Fruit fly (Drosophila melanogaster) whole organism, embryonic: ENCODE measurements around the gene CG43675.
A peak's percentile ranks its signal among the peaks of the same experiment; 100 is the strongest.

Experiments
- CG10565 ChIP-seq: fragments of 200-800 bp; sonication (Bioruptor generic); optimal IDR thresholded peaks from 3 replicates; lab custom pipeline; 2016; ENCODE audit warnings: missing biosample characterization, mild to moderate bottlenecking, missing genetic modification characterization
- CG11456 ChIP-seq: fragments of 200-800 bp; sonication (Bioruptor generic); IDR thresholded peaks from 3 replicates; pipeline ENCODE4 v1.3.6; 2022; ENCODE audit warnings: missing biosample characterization, missing genetic modification characterization
- CG11560 ChIP-seq: fragments of 200-800 bp; sonication (Bioruptor generic); IDR thresholded peaks from 3 replicates; pipeline ENCODE4 v1.3.6; 2022; ENCODE audit warnings: missing biosample characterization, missing genetic modification characterization
- CG12155 ChIP-seq: fragments of 200-800 bp; sonication (Bioruptor generic); optimal IDR thresholded peaks from 3 replicates; lab custom pipeline; 2016; ENCODE audit warnings: missing biosample characterization, missing genetic modification characterization
- CG14014 ChIP-seq: fragments of 200-800 bp; sonication (Bioruptor generic); IDR thresholded peaks from 2 replicates; pipeline ENCODE4 v1.3.6; 2022; ENCODE audit warnings: missing biosample characterization, missing genetic modification characterization
- CG14667 ChIP-seq: fragments of 200-800 bp; sonication (Bioruptor generic); IDR thresholded peaks from 2 replicates; pipeline ENCODE4 v1.3.6; 2022; ENCODE audit warnings: missing biosample characterization, missing genetic modification characterization
- CG14860 ChIP-seq: fragments of 200-800 bp; sonication (Bioruptor generic); IDR thresholded peaks from 3 replicates; pipeline ENCODE4 v1.3.6; 2022; ENCODE audit warnings: missing biosample characterization, missing genetic modification characterization; ENCODE audit not compliant: partially characterized antibody
- CG15269 ChIP-seq: fragments of 200-800 bp; sonication (Bioruptor generic); optimal IDR thresholded peaks from 2 replicates; lab custom pipeline; 2018; ENCODE audit warnings: missing biosample characterization, mild to moderate bottlenecking, missing genetic modification characterization, moderate library complexity
- CG16779 ChIP-seq: fragments of 200-800 bp; sonication (Bioruptor generic); IDR thresholded peaks from 2 replicates; pipeline ENCODE4 v1.3.6; 2022; ENCODE audit warnings: missing biosample characterization, missing genetic modification characterization
- CG16863 ChIP-seq: fragments of 200-800 bp; sonication (Bioruptor generic); optimal IDR thresholded peaks from 3 replicates; lab custom pipeline; 2016; ENCODE audit warnings: missing biosample characterization, missing genetic modification characterization
- CG1832 ChIP-seq: fragments of 200-800 bp; sonication (Bioruptor generic); optimal IDR thresholded peaks from 2 replicates; lab custom pipeline; 2017; ENCODE audit warnings: missing biosample characterization, mild to moderate bottlenecking, missing genetic modification characterization, inconsistent platforms
- CG18764 ChIP-seq: fragments of 200-800 bp; sonication (Bioruptor generic); optimal IDR thresholded peaks from 3 replicates; lab custom pipeline; 2016; ENCODE audit warnings: missing biosample characterization, missing genetic modification characterization
- CG2712 ChIP-seq: fragments of 200-800 bp; optimal IDR thresholded peaks from 3 replicates; lab custom pipeline; 2019; ENCODE audit warnings: missing biosample characterization, mild to moderate bottlenecking, missing genetic modification characterization, moderate library complexity
- CG34422 ChIP-seq: fragments of 200-800 bp; sonication (Bioruptor generic); IDR thresholded peaks from 3 replicates; pipeline ENCODE4 v1.3.6; 2022; ENCODE audit warnings: missing biosample characterization, missing genetic modification characterization
- CG3838 ChIP-seq: fragments of 200-800 bp; sonication (Bioruptor generic); optimal IDR thresholded peaks from 3 replicates; lab custom pipeline; 2016; ENCODE audit warnings: missing biosample characterization, missing genetic modification characterization
- CG42726 ChIP-seq: fragments of 200-800 bp; sonication (Bioruptor generic); IDR thresholded peaks from 2 replicates; pipeline ENCODE4 v1.3.6; 2022; ENCODE audit warnings: missing biosample characterization, missing genetic modification characterization; ENCODE audit not compliant: partially characterized antibody
- CG4328 ChIP-seq: fragments of 200-800 bp; sonication (Bioruptor generic); optimal IDR thresholded peaks from 3 replicates; lab custom pipeline; 2017; ENCODE audit warnings: missing biosample characterization, missing genetic modification reagents, missing genetic modification characterization
- CG5245 ChIP-seq: fragments of 200-800 bp; sonication (Bioruptor generic); optimal IDR thresholded peaks from 3 replicates; lab custom pipeline; 2016; ENCODE audit warnings: missing biosample characterization, missing genetic modification characterization
- CG8924 ChIP-seq: fragments of 200-800 bp; optimal IDR thresholded peaks from 3 replicates; lab custom pipeline; 2019; ENCODE audit warnings: missing biosample characterization, mild to moderate bottlenecking, missing genetic modification characterization, moderate library complexity
- CG9727 ChIP-seq: fragments of 200-800 bp; sonication (Bioruptor generic); optimal IDR thresholded peaks from 3 replicates; lab custom pipeline; 2017; ENCODE audit warnings: missing biosample characterization, mild to moderate bottlenecking, missing genetic modification characterization
- E2f1 ChIP-seq: fragments of 200-800 bp; sonication (Bioruptor generic); IDR thresholded peaks from 2 replicates; pipeline ENCODE4 v1.3.6; 2022; ENCODE audit warnings: missing biosample characterization, missing genetic modification characterization
- GATAe ChIP-seq: fragments of 200-800 bp; sonication (Bioruptor generic); conservative IDR thresholded peaks from 2 replicates; pipeline ENCODE4 v1.3.6; 2022; ENCODE audit warnings: missing biosample characterization, missing genetic modification characterization
- Hr78 ChIP-seq, 2 experiments: fragments of 200-800 bp in 1 of 2; fragments of >200 bp in 1 of 2; sonication (Bioruptor generic) in 1 of 2; optimal IDR thresholded peaks; 2 replicates each; lab custom pipeline; 2017 to 2019; ENCODE audit warnings: missing biosample characterization in 2 of 2, missing genetic modification characterization in 2 of 2, mild to moderate bottlenecking in 1 of 2, moderate library complexity in 1 of 2
- Max ChIP-seq: fragments of 200-800 bp; sonication (Bioruptor generic); optimal IDR thresholded peaks from 2 replicates; lab custom pipeline; 2016; ENCODE audit warnings: missing biosample characterization, mild to moderate bottlenecking, missing genetic modification characterization
- NfI ChIP-seq: fragments of 200-800 bp; sonication (Bioruptor generic); optimal IDR thresholded peaks from 3 replicates; lab custom pipeline; 2018; ENCODE audit warnings: missing biosample characterization, mild to moderate bottlenecking, missing genetic modification characterization, moderate library complexity
- Oli ChIP-seq: fragments of 200-800 bp; sonication (Bioruptor generic); optimal IDR thresholded peaks from 2 replicates; lab custom pipeline; 2018; ENCODE audit warnings: missing biosample characterization, mild to moderate bottlenecking, missing genetic modification characterization, moderate library complexity
- Rfx ChIP-seq: fragments of 200-800 bp; sonication (Bioruptor generic); IDR thresholded peaks from 2 replicates; pipeline ENCODE4 v1.3.6; 2022; ENCODE audit warnings: missing biosample characterization, missing genetic modification characterization
- Spps ChIP-seq: fragments of 200-800 bp; sonication (Bioruptor generic); optimal IDR thresholded peaks from 2 replicates; lab custom pipeline; 2018; ENCODE audit warnings: missing biosample characterization, mild to moderate bottlenecking, missing genetic modification characterization
- Sry-β ChIP-seq: fragments of 200-800 bp; sonication (Bioruptor generic); optimal IDR thresholded peaks from 2 replicates; lab custom pipeline; 2018; ENCODE audit warnings: missing biosample characterization, mild to moderate bottlenecking, missing genetic modification characterization, moderate library complexity
- Taf1 ChIP-seq: fragments of 200-800 bp; sonication (Bioruptor generic); IDR thresholded peaks from 2 replicates; pipeline ENCODE4 v1.3.6; 2022; ENCODE audit warnings: missing biosample characterization, missing genetic modification characterization
- ab ChIP-seq: fragments of 200-800 bp; sonication (Bioruptor generic); optimal IDR thresholded peaks from 2 replicates; lab custom pipeline; 2016; ENCODE audit warnings: missing biosample characterization, missing genetic modification characterization
- croc ChIP-seq: fragments of 200-800 bp; sonication (Bioruptor generic); conservative IDR thresholded peaks from 3 replicates; pipeline ENCODE4 v1.3.6; 2022; ENCODE audit warnings: missing biosample characterization, missing genetic modification characterization
- crp ChIP-seq, 2 experiments: fragments of 200-800 bp; sonication (Bioruptor generic); optimal IDR thresholded peaks; 2 replicates in 1 of 2; 3 replicates in 1 of 2; lab custom pipeline; 2017; ENCODE audit warnings: missing biosample characterization in 2 of 2, missing genetic modification characterization in 2 of 2, mild to moderate bottlenecking in 1 of 2, moderate library complexity in 1 of 2
- disco-r ChIP-seq: fragments of 200-800 bp; sonication (Bioruptor generic); optimal IDR thresholded peaks from 2 replicates; lab custom pipeline; 2016; ENCODE audit warnings: missing biosample characterization, missing genetic modification characterization
- her ChIP-seq: fragments of 200-800 bp; sonication (Bioruptor generic); optimal IDR thresholded peaks from 2 replicates; lab custom pipeline; 2016; ENCODE audit warnings: missing biosample characterization, missing genetic modification characterization
- hth ChIP-seq: fragments of >200 bp; optimal IDR thresholded peaks from 2 replicates; lab custom pipeline; 2017; ENCODE audit warnings: inconsistent platforms
- ind ChIP-seq: fragments of 200-800 bp; sonication (Bioruptor generic); optimal IDR thresholded peaks from 3 replicates; lab custom pipeline; 2016; ENCODE audit warnings: missing biosample characterization, missing genetic modification characterization
- inv ChIP-seq: fragments of 200-800 bp; sonication (Bioruptor generic); IDR thresholded peaks from 2 replicates; pipeline ENCODE4 v1.3.6; 2022; ENCODE audit warnings: missing biosample characterization, missing genetic modification characterization; ENCODE audit not compliant: partially characterized antibody
- kah ChIP-seq: fragments of 200-800 bp; sonication (Bioruptor generic); optimal IDR thresholded peaks from 2 replicates; lab custom pipeline; 2018; ENCODE audit warnings: missing biosample characterization, mild to moderate bottlenecking, missing genetic modification characterization
- knrl ChIP-seq: fragments of 200-800 bp; sonication (Bioruptor generic); IDR thresholded peaks from 3 replicates; pipeline ENCODE4 v1.3.6; 2022; ENCODE audit warnings: missing biosample characterization, missing genetic modification characterization; ENCODE audit not compliant: partially characterized antibody
- lola ChIP-seq, 3 experiments: fragments of >200 bp in 2 of 3; fragments of 200-800 bp in 1 of 3; sonication (Bioruptor generic) in 1 of 3; optimal IDR thresholded peaks; 2 replicates each; lab custom pipeline; 2017 to 2019; ENCODE audit warnings: missing biosample characterization in 3 of 3, missing genetic modification characterization in 3 of 3, mild to moderate bottlenecking in 1 of 3, moderate library complexity in 1 of 3
- nerfin-1 ChIP-seq: fragments of 200-800 bp; sonication (Bioruptor generic); optimal IDR thresholded peaks from 3 replicates; lab custom pipeline; 2019; ENCODE audit warnings: missing biosample characterization, mild to moderate bottlenecking, missing genetic modification characterization, moderate library complexity
- org-1 ChIP-seq: fragments of 200-800 bp; sonication (Bioruptor generic); optimal IDR thresholded peaks from 2 replicates; lab custom pipeline; 2017; ENCODE audit warnings: missing biosample characterization, missing genetic modification characterization
- pros ChIP-seq: fragments of 200-800 bp; sonication (Bioruptor generic); optimal IDR thresholded peaks from 3 replicates; lab custom pipeline; 2019; ENCODE audit warnings: missing biosample characterization, mild to moderate bottlenecking, missing genetic modification characterization, moderate library complexity
- sd ChIP-seq: fragments of 200-800 bp; sonication (Bioruptor generic); optimal IDR thresholded peaks from 3 replicates; lab custom pipeline; 2018; ENCODE audit warnings: missing biosample characterization, mild to moderate bottlenecking, missing genetic modification characterization, moderate library complexity
- trem ChIP-seq: fragments of 200-800 bp; optimal IDR thresholded peaks from 3 replicates; lab custom pipeline; 2019; ENCODE audit warnings: missing biosample characterization, mild to moderate bottlenecking, missing genetic modification characterization, moderate library complexity
- usp ChIP-seq: fragments of >200 bp; optimal IDR thresholded peaks from 2 replicates; lab custom pipeline; 2017; ENCODE audit warnings: missing biosample characterization, missing genetic modification characterization
- zen ChIP-seq: fragments of 200-800 bp; sonication (Bioruptor generic); optimal IDR thresholded peaks from 3 replicates; lab custom pipeline; 2018; ENCODE audit warnings: missing biosample characterization, mild to moderate bottlenecking, missing genetic modification characterization, moderate library complexity
- zen2 ChIP-seq: fragments of 200-800 bp; sonication (Bioruptor generic); IDR thresholded peaks from 3 replicates; pipeline ENCODE4 v1.3.6; 2022; ENCODE audit warnings: missing biosample characterization, missing genetic modification characterization; ENCODE audit not compliant: partially characterized antibody
- zfh2 ChIP-seq: fragments of 200-800 bp; sonication (Bioruptor generic); optimal IDR thresholded peaks from 2 replicates; lab custom pipeline; 2016; ENCODE audit warnings: missing biosample characterization, missing genetic modification characterization

Gene CG43675

DNA sequence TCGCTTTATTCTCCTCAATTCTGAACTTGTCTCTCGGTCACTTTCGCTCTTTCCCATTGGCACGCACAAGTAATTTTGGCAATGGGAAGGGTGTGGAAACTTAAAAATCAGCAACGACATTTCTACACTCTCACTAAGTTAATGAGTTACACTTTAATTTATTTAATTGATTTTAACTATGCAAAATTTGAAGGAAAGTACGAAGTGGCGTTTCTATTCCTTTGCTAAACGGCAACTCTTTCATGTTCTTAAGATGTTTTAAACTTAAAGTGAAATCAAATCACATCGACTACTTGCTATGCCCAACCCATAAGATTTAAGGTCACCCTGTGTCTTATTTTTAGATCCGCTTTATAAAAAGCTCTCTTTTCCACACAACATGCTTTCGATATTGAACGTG is 15.1 kb downstream of the CG43675 start (continued):
- no peak for TF ChIP-seq CG16863 (GFP tag; lab: Kevin White, UChicago)
- no peak for TF ChIP-seq CG4328 (GFP tag; lab: Kevin White, UChicago)
- TF ChIP-seq CG15269 (tag; lab: Kevin White, UChicago), result peak; percentile 81
- no peak for TF ChIP-seq disco-r (GFP tag; lab: Kevin White, UChicago)
- peak; percentile 45 for TF ChIP-seq CG2712 (tag; lab: Kevin White, UChicago)
- peak; percentile 11 for TF ChIP-seq Max (GFP tag; lab: Kevin White, UChicago)
- peak; percentile 23 for TF ChIP-seq org-1 (GFP tag; lab: Kevin White, UChicago)
- peak; percentile 53 for TF ChIP-seq NfI (GFP tag; lab: Kevin White, UChicago)
- TF ChIP-seq zfh2, result peak; percentile 44
- TF ChIP-seq Hr78 (GFP tag; optimal IDR thresholded peaks at IDR 0.05; lab: Kevin White, UChicago), result no peak
- TF ChIP-seq CG34422 (GFP tag; lab: Robert Waterston, UW), result 0 out of 3 replicates have a peak, but pooled peaks have one; percentile 44
- no peak for TF ChIP-seq trem (tag; lab: Kevin White, UChicago)
- TF ChIP-seq usp, result no peak
- 0 out of 2 replicates have a peak, but pooled peaks have one; percentile 39 for TF ChIP-seq CG14667 (GFP tag; lab: Robert Waterston, UW)
- TF ChIP-seq her (GFP tag; lab: Kevin White, UChicago), result no peak
- no peak for TF ChIP-seq CG1832 (GFP tag; lab: Kevin White, UChicago)
- TF ChIP-seq CG11456, result no peak
- peak; percentile 53 for TF ChIP-seq sd
- no peak for TF ChIP-seq kah (GFP tag; lab: Kevin White, UChicago)
- peak; percentile 81; the same call in 1 of the 2 replicates for TF ChIP-seq Rfx (GFP tag; lab: Robert Waterston, UW)
- peak; percentile 49 for TF ChIP-seq ind (GFP tag; lab: Kevin White, UChicago)
- TF ChIP-seq CG5245 (GFP tag; lab: Kevin White, UChicago), result peak; percentile 0
- TF ChIP-seq CG14860 (GFP tag; lab: Robert Waterston, UW), result no peak
- peak; percentile 35; the same call in 1 of the 2 replicates for TF ChIP-seq E2f1 (GFP tag; lab: Robert Waterston, UW)
- TF ChIP-seq hth, result no peak
- TF ChIP-seq pros, result no peak
- TF ChIP-seq CG10565 (GFP tag; lab: Kevin White, UChicago), result no peak
- TF ChIP-seq Taf1 (GFP tag; lab: Robert Waterston, UW), result peak; percentile 29; the same call in 1 of the 2 replicates
- TF ChIP-seq knrl, result no peak
- TF ChIP-seq zen (tag; lab: Kevin White, UChicago), result no peak
- no peak for TF ChIP-seq CG16779 (GFP tag; lab: Robert Waterston, UW)
- peak; percentile 32 for TF ChIP-seq Oli (tag; lab: Kevin White, UChicago)
- no peak for TF ChIP-seq lola (GFP tag; optimal IDR thresholded peaks at IDR 0.05; lab: Kevin White, UChicago)
- TF ChIP-seq CG9727 (GFP tag; lab: Kevin White, UChicago), result peak; percentile 15
- peak; percentile 67 for TF ChIP-seq CG8924
- no peak for TF ChIP-seq croc (GFP tag; lab: Robert Waterston, UW)
- no peak for TF ChIP-seq nerfin-1
- TF ChIP-seq CG11560 (tag; lab: Robert Waterston, UW), result no peak
- TF ChIP-seq CG42726, result no peak
- no peak for TF ChIP-seq Spps (tag; lab: Kevin White, UChicago)
- no peak for TF ChIP-seq CG3838 (GFP tag; lab: Kevin White, UChicago)
- no peak for TF ChIP-seq GATAe (GFP tag; lab: Robert Waterston, UW)
- no peak for TF ChIP-seq inv (GFP tag; lab: Robert Waterston, UW)
- TF ChIP-seq Sry-β, result no peak
- no peak for TF ChIP-seq ab
- TF ChIP-seq zen2, result no peak
- TF ChIP-seq CG14014 (GFP tag; lab: Robert Waterston, UW), result peak; percentile 46; the same call in 1 of the 2 replicates
- peak; percentile 41 for TF ChIP-seq CG12155 (GFP tag; lab: Kevin White, UChicago)
- no peak for TF ChIP-seq crp (GFP tag; optimal IDR thresholded peaks at IDR 0.05; lab: Kevin White, UChicago)
- TF ChIP-seq CG18764 (GFP tag; lab: Kevin White, UChicago), result no peak
